Worm (Caenorhabditis elegans): ENCODE data around the gene ZK616.8.

ZK616.8 gene

ce11 chrIV:5397539-5397938 lies 14.5 kb downstream of the ZK616.8 start, which contains the start of gene ZK616.2:
ZK616.2 (plus strand) TSS chrIV:5397839.
- TF ChIP-seq C04F5.9 (tag; optimal IDR thresholded peaks at IDR 0.05) (no peak), ztf-4 (tag; optimal IDR thresholded peaks at IDR 0.05) (no peak), mab-9 (GFP tag; IDR thresholded peaks at IDR 0.05) (no peak), mep-1 (tag; optimal IDR thresholded peaks at IDR 0.05) (no peak), unc-130 (tag; optimal IDR thresholded peaks at IDR 0.05) (no peak), swsn-7 (tag; optimal IDR thresholded peaks at IDR 0.05) (no peak), nhr-76 (tag; optimal IDR thresholded peaks at IDR 0.05) (no peak), nhr-28 (tag; optimal IDR thresholded peaks at IDR 0.05) (no peak), hlh-17 (GFP tag; optimal IDR thresholded peaks at IDR 0.05; ENCODE audit: borderline replicate concordance) (no peak), efl-1 (optimal IDR thresholded peaks at IDR 0.05) (no peak), efl-1 (GFP tag; optimal IDR thresholded peaks at IDR 0.05 in 1 of 2) (no peak), hlh-4 (tag; optimal IDR thresholded peaks at IDR 0.05) (no peak)

ce11 chrIV:5396769-5397168 lies 15.2 kb downstream of the ZK616.8 start, which contains the start of gene ZK616.3:
ZK616.3 (plus strand) TSS chrIV:5397069.
- TF ChIP-seq hlh-17 (GFP tag; optimal IDR thresholded peaks at IDR 0.05; ENCODE audit: borderline replicate concordance) (no peak), nhr-77 (tag; optimal IDR thresholded peaks at IDR 0.05) (no peak)

DNA sequence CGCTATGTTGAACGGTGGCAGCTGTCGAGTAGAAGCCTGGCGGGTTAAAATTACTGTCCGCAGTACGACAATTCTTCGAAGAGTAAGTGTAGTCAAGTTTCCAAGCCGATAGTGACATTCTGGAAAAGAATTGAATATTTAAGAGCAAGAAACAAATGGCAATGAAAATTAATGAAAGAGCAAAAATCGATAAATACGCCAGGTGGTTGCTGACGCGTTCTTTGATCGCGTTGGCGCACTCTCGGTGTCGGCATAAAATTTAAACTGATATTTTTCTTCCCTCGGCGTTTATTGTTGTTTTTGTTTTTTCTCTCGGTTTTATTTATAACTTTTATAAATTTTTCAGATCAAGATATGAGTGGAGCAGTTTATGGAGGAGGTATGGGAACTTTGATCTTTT lies 17.3 kb downstream of the ZK616.8 start, which contains the start of the genes perm-3 and swsn-6:
Gene perm-3 (minus strand): TSS at position 118 of the 400 bp plus-strand sequence.
Gene swsn-6 (plus strand): TSS at position 347 of the 400 bp plus-strand sequence.
- peak; percentile 85 for TF ChIP-seq nhr-19 (GFP tag; conservative IDR thresholded peaks at IDR 0.05)
- TF ChIP-seq nhr-84 (tag; optimal IDR thresholded peaks at IDR 0.05): no peak
- TF ChIP-seq alr-1 (tag; optimal IDR thresholded peaks at IDR 0.05; ENCODE audit: borderline replicate concordance): no peak
- peak; percentile 88 to 93 for TF ChIP-seq lsy-2 (tag; optimal IDR thresholded peaks at IDR 0.05)
- TF ChIP-seq elt-2 (tag; optimal IDR thresholded peaks at IDR 0.05): peak; percentile 49
- peak; percentile 84 for TF ChIP-seq nhr-20 (tag; optimal IDR thresholded peaks at IDR 0.05)
- TF ChIP-seq isw-1 (GFP tag; IDR thresholded peaks at IDR 0.05): peak; percentile 76
- no peak for TF ChIP-seq efl-3 (GFP tag; optimal IDR thresholded peaks at IDR 0.05)
- peak; percentile 90 for TF ChIP-seq nhr-71 (tag; optimal IDR thresholded peaks at IDR 0.05)
- peak; percentile 85 for TF ChIP-seq nhr-85 (tag)
- no peak for TF ChIP-seq lir-3 (tag; optimal IDR thresholded peaks at IDR 0.05; ENCODE audit: poor library complexity)
- no peak for TF ChIP-seq vab-15 (tag; optimal IDR thresholded peaks at IDR 0.05)
- TF ChIP-seq jun-1 (tag; optimal IDR thresholded peaks at IDR 0.05): peak; percentile 49
- no peak for TF ChIP-seq Y116A8C.19 (tag; optimal IDR thresholded peaks at IDR 0.05; ENCODE audit: borderline replicate concordance)
- TF ChIP-seq ceh-82 (tag; optimal IDR thresholded peaks at IDR 0.05): peak; percentile 72 to 93 (median 85)
- TF ChIP-seq nhr-77 (tag; optimal IDR thresholded peaks at IDR 0.05): peak; percentile 48
- TF ChIP-seq egl-27 (tag; optimal IDR thresholded peaks at IDR 0.05): no peak
- TF ChIP-seq F16B12.6 (tag; optimal IDR thresholded peaks at IDR 0.05): peak; percentile 64
- peak; percentile 61 for TF ChIP-seq ztf-4 (tag; optimal IDR thresholded peaks at IDR 0.05)
- no peak for TF ChIP-seq unc-62 (GFP tag; optimal IDR thresholded peaks at IDR 0.05)
- TF ChIP-seq ztf-11 (tag; optimal IDR thresholded peaks at IDR 0.05): peak in 1 of 2 experiments; percentile 39
- TF ChIP-seq irx-1 (tag; optimal IDR thresholded peaks at IDR 0.05): peak; percentile 82
- TF ChIP-seq mab-9 (GFP tag; IDR thresholded peaks at IDR 0.05): peak; percentile 39; the same call in 1 of the 2 replicates
- TF ChIP-seq fkh-10 (GFP tag; optimal IDR thresholded peaks at IDR 0.05): peak; percentile 35
- TF ChIP-seq ama-1 (optimal IDR thresholded peaks at IDR 0.05): peak; percentile 42
- TF ChIP-seq aly-2 (tag; optimal IDR thresholded peaks at IDR 0.05): no peak
- peak; percentile 83 for TF ChIP-seq xbp-1 (tag; optimal IDR thresholded peaks at IDR 0.05)
- TF ChIP-seq tlp-1 (tag; optimal IDR thresholded peaks at IDR 0.05): no peak
- TF ChIP-seq nhr-237 (tag; optimal IDR thresholded peaks at IDR 0.05): no peak
- TF ChIP-seq ets-5 (GFP tag; IDR thresholded peaks at IDR 0.05): no peak
- TF ChIP-seq efl-1 (optimal IDR thresholded peaks at IDR 0.05): peak; percentile 78 to 85
- peak; percentile 84 to 98 for TF ChIP-seq efl-1 (GFP tag; optimal IDR thresholded peaks at IDR 0.05 in 1 of 2)
- peak; percentile 64 for TF ChIP-seq lin-13 (GFP tag; optimal IDR thresholded peaks at IDR 0.05)
- peak; percentile 82 for TF ChIP-seq tbx-2 (tag; optimal IDR thresholded peaks at IDR 0.05)
- peak; percentile 38 for TF ChIP-seq pax-3 (tag; optimal IDR thresholded peaks at IDR 0.05)
- TF ChIP-seq nhr-28 (tag; optimal IDR thresholded peaks at IDR 0.05): no peak
- TF ChIP-seq egl-13 (tag; optimal IDR thresholded peaks at IDR 0.05): peak; percentile 77
- TF ChIP-seq skn-1 (tag; optimal IDR thresholded peaks at IDR 0.05): peak; percentile 29
- TF ChIP-seq elt-3 (tag; optimal IDR thresholded peaks at IDR 0.05): peak in 2 of 6 experiments; percentile 26 to 78
- TF ChIP-seq fkh-8 (tag; optimal IDR thresholded peaks at IDR 0.05): peak; percentile 65
- peak; percentile 53 for TF ChIP-seq blmp-1 (tag; optimal IDR thresholded peaks at IDR 0.05)
- peak; percentile 31 for TF ChIP-seq nhr-11 (tag; optimal IDR thresholded peaks at IDR 0.05)
